Fruit fly (Drosophila melanogaster) whole organism, larva: ENCODE results near the gene CG7536.

Experiments
- noc ChIP-seq: fragments of 200-800 bp; sonication (Bioruptor generic); optimal IDR thresholded peaks from 3 replicates; lab custom pipeline; 2019; ENCODE audit warnings: missing biosample characterization, mild to moderate bottlenecking, missing genetic modification characterization, moderate library complexity

The CG7536 gene

dm6 chrX:18094130-18094529 lies 5.8 kb upstream of the CG7536 start:
- no peak for TF ChIP-seq noc (tag; lab: Kevin White, UChicago)

dm6 chrX:18092810-18093222 lies 4.5 kb upstream of the CG7536 start, which contains the start of gene RhoGAP16F:
RhoGAP16F (plus strand) TSS chrX:18093145.
- peak; percentile 81 for TF ChIP-seq noc (tag; lab: Kevin White, UChicago)

- TF ChIP-seq noc (tag; lab: Kevin White, UChicago): no peak
These were observed 3.8 kb upstream of the CG7536 start for dm6 chrX:18092126-18092525.

DNA sequence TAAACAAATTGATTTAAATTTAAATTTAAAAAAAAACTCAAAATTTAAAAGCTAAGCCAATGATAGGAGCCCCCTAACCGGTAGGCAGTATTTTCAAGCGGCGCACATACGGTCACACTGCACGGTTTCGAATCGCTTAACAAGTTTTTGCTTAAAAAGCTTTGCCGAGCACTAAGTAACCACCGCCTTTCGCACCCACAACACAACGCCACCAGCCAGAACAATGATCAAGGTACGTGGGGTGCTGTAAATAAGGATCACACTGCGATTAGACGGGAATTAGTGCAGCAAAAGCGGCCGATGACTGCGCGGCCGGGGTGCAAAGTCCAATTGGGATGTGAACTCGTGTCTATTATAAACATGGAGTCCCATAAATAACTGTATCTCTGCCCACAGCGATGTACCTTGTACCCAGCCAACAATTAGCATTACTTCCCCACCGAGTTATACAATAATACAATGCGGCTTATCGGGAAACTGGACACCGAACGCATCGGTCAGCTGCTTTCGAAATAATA lies 2.9 kb upstream of the CG7536 start, which contains the start of gene scu:
scu (plus strand) TSS at position 101 of the 518 bp plus-strand sequence.
- peak; percentile 29 for TF ChIP-seq noc (tag; lab: Kevin White, UChicago)

DNA sequence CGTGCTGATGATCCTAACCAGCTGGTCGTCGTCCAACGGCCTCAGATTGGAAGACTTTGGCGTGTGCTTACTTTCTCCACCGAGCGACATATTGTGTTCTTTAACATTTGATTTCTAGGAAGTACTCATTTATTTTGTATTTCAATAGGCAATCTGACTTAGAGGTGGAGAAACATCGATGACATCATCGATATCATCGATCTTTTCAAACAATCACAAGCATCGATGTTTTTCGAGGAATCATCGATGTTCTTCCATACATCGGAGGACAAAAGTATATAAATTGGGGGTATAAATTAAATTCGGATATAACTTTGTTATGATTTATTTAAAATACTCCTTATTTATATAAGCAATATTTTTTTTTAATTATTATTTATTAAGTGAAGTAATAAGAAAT lies 2.0 kb upstream of the CG7536 start, which contains the start of gene Swt1:
Swt1 (minus strand) TSS at position 177 of the 400 bp plus-strand sequence.
- TF ChIP-seq noc (tag; lab: Kevin White, UChicago): no peak

DNA sequence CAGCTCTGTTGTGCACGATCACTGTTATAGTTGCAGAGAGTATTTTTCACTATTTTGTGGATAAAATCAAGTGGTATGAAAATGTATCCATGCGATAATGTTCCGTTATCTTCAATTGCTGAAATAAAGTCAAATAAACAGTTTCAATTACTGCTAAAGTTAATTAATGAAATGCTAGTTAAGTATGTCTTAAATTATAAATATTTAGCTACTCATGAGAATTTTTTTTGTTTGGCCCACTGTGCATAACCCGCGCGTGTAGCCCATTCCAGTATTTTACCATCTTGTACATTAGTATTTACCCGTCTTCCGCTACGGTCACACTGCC lies 2.9 kb downstream of the CG7536 start, which contains the start of gene Ada3:
Ada3 (plus strand) TSS at position 292 of the 328 bp plus-strand sequence.
- TF ChIP-seq noc (tag; lab: Kevin White, UChicago): peak; percentile 84

dm6 chrX:18084614-18085469 lies 3.5 kb downstream of the CG7536 start:
- TF ChIP-seq noc (tag; lab: Kevin White, UChicago): no peak

- TF ChIP-seq noc (tag; lab: Kevin White, UChicago): no peak
These were observed 4.6 kb downstream of the CG7536 start for dm6 chrX:18083528-18084365.

DNA sequence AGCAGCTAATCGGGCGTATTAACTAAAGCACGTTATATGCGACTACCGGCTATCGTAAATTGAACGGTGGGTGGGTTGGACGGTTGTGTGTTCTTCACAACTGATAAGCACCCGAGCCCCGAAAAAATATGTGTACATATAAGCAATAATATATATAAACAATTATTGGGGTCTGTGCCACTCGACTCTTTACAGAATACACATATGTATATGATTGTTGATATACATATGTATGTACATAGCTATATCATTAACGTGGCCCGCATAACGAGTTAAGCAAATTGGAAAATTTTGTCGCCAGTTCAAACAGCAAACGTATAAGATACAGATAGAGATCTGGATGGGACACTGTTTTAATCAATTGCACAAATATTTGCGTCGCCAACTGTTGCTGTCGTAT lies 5.7 kb downstream of the CG7536 start:
- TF ChIP-seq noc (tag; lab: Kevin White, UChicago): no peak

DNA sequence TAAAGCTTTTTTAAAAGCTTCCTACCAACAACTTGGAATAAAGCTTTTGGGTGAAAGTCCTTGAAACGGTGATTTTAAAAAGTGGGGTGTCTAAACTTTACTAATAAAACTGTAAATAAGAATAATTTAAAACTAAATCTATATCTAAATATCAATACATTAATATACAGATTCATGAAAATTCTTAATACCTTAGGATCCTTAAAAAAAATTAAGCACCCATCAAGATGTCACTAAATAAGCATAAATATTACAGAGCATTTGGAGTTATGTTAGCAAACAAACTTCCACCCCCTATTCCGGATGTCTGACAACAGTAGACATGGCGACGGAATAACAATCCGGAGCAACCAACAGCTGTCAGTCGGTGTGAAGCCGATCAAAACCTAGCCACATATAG lies 24.1 kb downstream of the CG7536 start, which contains the start of gene Dhc16F:
Dhc16F (plus strand) TSS at position 301 of the 400 bp plus-strand sequence.
- no peak for TF ChIP-seq noc (tag; lab: Kevin White, UChicago)

- TF ChIP-seq noc (tag; lab: Kevin White, UChicago): no peak
These were observed 25.1 kb downstream of the CG7536 start, which contains the start of gene Sh for dm6 chrX:18063144-18063772. Sh (minus strand) TSS chrX:18063247.

- TF ChIP-seq noc (tag; lab: Kevin White, UChicago): no peak
These were observed 30.2 kb downstream of the CG7536 start for dm6 chrX:18058108-18058507.

DNA sequence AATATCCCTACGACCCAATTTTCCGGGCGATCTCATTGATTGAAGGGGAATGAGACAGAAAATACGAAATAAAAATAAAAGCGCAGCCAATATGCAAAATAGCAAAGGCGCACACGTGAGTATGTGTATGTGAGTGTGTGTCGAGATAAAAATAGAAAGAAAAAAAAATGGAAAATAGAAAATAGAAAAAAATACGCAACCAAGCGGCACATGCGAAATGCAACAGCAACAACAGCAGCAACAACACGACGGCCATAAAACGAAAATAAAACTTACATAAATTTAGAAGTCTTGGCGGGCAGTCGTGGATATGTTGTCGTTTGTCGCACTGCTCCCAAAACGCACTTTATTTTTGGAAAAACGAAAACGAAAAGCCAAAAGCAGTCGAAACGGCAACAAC lies 31.1 kb downstream of the CG7536 start:
- TF ChIP-seq noc (tag; lab: Kevin White, UChicago): no peak

- TF ChIP-seq noc (tag; lab: Kevin White, UChicago): no peak
These were observed 36.2 kb downstream of the CG7536 start for dm6 chrX:18052135-18052534.

DNA sequence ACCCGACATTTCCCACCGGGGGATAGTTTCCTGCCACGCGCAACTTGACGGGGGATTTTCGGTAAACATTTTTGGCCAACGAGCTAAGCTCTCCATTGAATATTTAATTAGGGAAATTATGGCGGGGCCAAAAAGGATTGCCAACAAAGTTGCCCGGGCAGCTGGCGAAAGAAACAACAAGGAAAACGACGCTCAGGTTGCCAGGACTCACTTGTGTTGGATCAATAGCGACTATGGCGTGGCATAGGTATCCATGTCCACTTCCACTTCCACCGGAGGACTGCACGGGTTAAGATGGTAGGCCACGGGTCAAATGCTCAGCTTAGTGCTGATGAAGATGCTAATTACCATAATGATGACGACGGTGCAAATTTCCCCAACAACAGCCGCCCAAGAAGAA lies 44.6 kb downstream of the CG7536 start, which contains the start of gene CG15373:
CG15373 (plus strand) TSS at position 301 of the 400 bp plus-strand sequence.
- no peak for TF ChIP-seq noc (tag; lab: Kevin White, UChicago)
